Worm (Caenorhabditis elegans) whole organism, L2 larva: ENCODE measurements around the gene Y32G9A.12.

Source experiments
- C34F6.9 ChIP-seq: fragments of 150-350 bp; optimal IDR thresholded peaks from 2 replicates; lab custom pipeline; 2014; ENCODE audit warnings: missing biosample characterization, missing genetic modification characterization
- F13H6.1 ChIP-seq: sonication (generic microtip); optimal IDR thresholded peaks from 2 replicates; lab custom pipeline; 2016; ENCODE audit warnings: missing genetic modification characterization, missing compliant biosample characterization
- R02D3.7 ChIP-seq: fragments of 150-350 bp; optimal IDR thresholded peaks from 2 replicates; lab custom pipeline; 2014; ENCODE audit warnings: missing biosample characterization, missing genetic modification characterization
- Y55F3AM.14 ChIP-seq: fragments of 200-800 bp; sonication (Bioruptor generic); optimal IDR thresholded peaks from 2 replicates; lab custom pipeline; 2018; ENCODE audit warnings: mild to moderate bottlenecking, missing genetic modification characterization, missing compliant biosample characterization
- ZK546.5 ChIP-seq: sonication (generic microtip); optimal IDR thresholded peaks from 2 replicates; lab custom pipeline; 2017; ENCODE audit warnings: missing biosample characterization, missing genetic modification characterization
- alr-1 ChIP-seq: fragments of 150-350 bp; optimal IDR thresholded peaks from 2 replicates; lab custom pipeline; 2014; ENCODE audit warnings: missing biosample characterization, missing genetic modification characterization
- ama-1 ChIP-seq: fragments of 150-350 bp; optimal IDR thresholded peaks from 2 replicates; lab custom pipeline; 2018; ENCODE audit warnings: inconsistent platforms
- ceh-16 ChIP-seq: fragments of 150-350 bp; optimal IDR thresholded peaks from 2 replicates; lab custom pipeline; 2014; ENCODE audit warnings: missing biosample characterization, missing genetic modification characterization
- ceh-82 ChIP-seq: fragments of 150-350 bp; optimal IDR thresholded peaks from 2 replicates; lab custom pipeline; 2014; ENCODE audit warnings: missing biosample characterization, missing genetic modification characterization
- crh-2 ChIP-seq: sonication (generic microtip); optimal IDR thresholded peaks from 2 replicates; lab custom pipeline; 2017; ENCODE audit warnings: missing biosample characterization, missing genetic modification characterization
- dmd-4 ChIP-seq: sonication (generic microtip); optimal IDR thresholded peaks from 2 replicates; lab custom pipeline; 2017; ENCODE audit warnings: missing biosample characterization, missing genetic modification characterization
- egl-27 ChIP-seq: sonication (generic microtip); optimal IDR thresholded peaks from 3 replicates; lab custom pipeline; 2017; ENCODE audit warnings: missing biosample characterization, missing genetic modification reagents, missing genetic modification characterization
- elt-3 ChIP-seq: sonication (generic microtip); optimal IDR thresholded peaks from 2 replicates; lab custom pipeline; 2017; ENCODE audit warnings: missing biosample characterization, missing genetic modification characterization
- fos-1 ChIP-seq: fragments of 150-350 bp; optimal IDR thresholded peaks from 2 replicates; lab custom pipeline; 2014; ENCODE audit warnings: missing biosample characterization, missing genetic modification characterization
- gmeb-1 ChIP-seq: fragments of 150-350 bp; optimal IDR thresholded peaks from 2 replicates; lab custom pipeline; 2014; ENCODE audit warnings: missing biosample characterization, missing genetic modification characterization
- lin-11 ChIP-seq: fragments of 150-350 bp; sonication (generic microtip); optimal IDR thresholded peaks from 2 replicates; lab custom pipeline; 2014; ENCODE audit warnings: missing biosample characterization, missing genetic modification characterization, inconsistent platforms, mixed read lengths
- lin-13 ChIP-seq: fragments of 150-350 bp; optimal IDR thresholded peaks from 2 replicates; lab custom pipeline; 2014; ENCODE audit warnings: missing biosample characterization, missing genetic modification reagents, missing genetic modification characterization
- lsy-2 ChIP-seq, 2 experiments: fragments of 150-350 bp in 1 of 2; sonication (generic microtip) in 1 of 2; optimal IDR thresholded peaks; 2 replicates each; lab custom pipeline; 2014 to 2017; ENCODE audit warnings: missing biosample characterization in 2 of 2, missing genetic modification characterization in 2 of 2
- mbf-1 ChIP-seq: sonication (generic microtip); optimal IDR thresholded peaks from 2 replicates; lab custom pipeline; 2017; ENCODE audit warnings: missing biosample characterization, missing genetic modification characterization
- mdl-1 ChIP-seq, 2 experiments: fragments of 150-350 bp in 1 of 2; sonication (generic microtip) in 1 of 2; optimal IDR thresholded peaks; 2 replicates each; lab custom pipeline; 2017; ENCODE audit warnings: missing biosample characterization in 2 of 2, missing genetic modification characterization in 2 of 2
- nhr-10 ChIP-seq: sonication (generic microtip); optimal IDR thresholded peaks from 2 replicates; lab custom pipeline; 2017; ENCODE audit warnings: missing biosample characterization, missing genetic modification characterization
- nhr-12 ChIP-seq: fragments of 150-350 bp; optimal IDR thresholded peaks from 2 replicates; lab custom pipeline; 2014; ENCODE audit warnings: missing biosample characterization, missing genetic modification characterization
- nhr-129 ChIP-seq: fragments of 150-350 bp; optimal IDR thresholded peaks from 2 replicates; lab custom pipeline; 2014; ENCODE audit warnings: missing biosample characterization, missing genetic modification characterization
- nhr-21 ChIP-seq: fragments of 150-350 bp; optimal IDR thresholded peaks from 2 replicates; lab custom pipeline; 2014; ENCODE audit warnings: missing biosample characterization, missing genetic modification characterization
- nhr-23 ChIP-seq: fragments of 150-350 bp; optimal IDR thresholded peaks from 2 replicates; lab custom pipeline; 2014; ENCODE audit warnings: missing biosample characterization, missing genetic modification reagents, missing genetic modification characterization
- nhr-237 ChIP-seq: fragments of 150-350 bp; optimal IDR thresholded peaks from 2 replicates; lab custom pipeline; 2014; ENCODE audit warnings: missing biosample characterization, missing genetic modification characterization
- nhr-25 ChIP-seq: fragments of 150-350 bp; sonication (generic microtip); optimal IDR thresholded peaks from 3 replicates; lab custom pipeline; 2014; ENCODE audit warnings: missing biosample characterization, missing genetic modification characterization
- nhr-77 ChIP-seq: fragments of 150-350 bp; optimal IDR thresholded peaks from 2 replicates; lab custom pipeline; 2014; ENCODE audit warnings: missing biosample characterization, missing genetic modification characterization
- peb-1 ChIP-seq: fragments of 150-350 bp; optimal IDR thresholded peaks from 2 replicates; lab custom pipeline; 2014; ENCODE audit warnings: missing biosample characterization, missing genetic modification characterization
- sem-4 ChIP-seq: fragments of 150-350 bp; optimal IDR thresholded peaks from 2 replicates; lab custom pipeline; 2014; ENCODE audit warnings: missing biosample characterization, missing genetic modification reagents, missing genetic modification characterization
- sma-3 ChIP-seq: sonication (generic microtip); optimal IDR thresholded peaks from 2 replicates; lab custom pipeline; 2016; ENCODE audit warnings: missing genetic modification reagents, missing genetic modification characterization, missing compliant biosample characterization
- sma-9 ChIP-seq, 2 experiments: fragments of 150-350 bp in 1 of 2; sonication (generic microtip) in 1 of 2; optimal IDR thresholded peaks; 2 replicates each; lab custom pipeline; 2014 to 2016; ENCODE audit warnings: missing genetic modification characterization in 2 of 2, mild to moderate bottlenecking in 1 of 2, missing biosample characterization in 1 of 2, missing compliant biosample characterization in 1 of 2, missing genetic modification reagents in 1 of 2, moderate library complexity in 1 of 2
- snpc-4 ChIP-seq: fragments of 150-350 bp; optimal IDR thresholded peaks from 2 replicates; lab custom pipeline; 2014; ENCODE audit warnings: missing biosample characterization, missing genetic modification characterization
- unc-55 ChIP-seq: fragments of 150-350 bp; sonication (generic microtip); optimal IDR thresholded peaks from 3 replicates; lab custom pipeline; 2014; ENCODE audit warnings: missing biosample characterization, missing genetic modification reagents, missing genetic modification characterization
- unc-62 ChIP-seq: fragments of 150-350 bp; optimal IDR thresholded peaks from 2 replicates; lab custom pipeline; 2014; ENCODE audit warnings: missing biosample characterization, missing genetic modification reagents, missing genetic modification characterization
- ztf-1 ChIP-seq: fragments of 200-800 bp; sonication (Bioruptor generic); conservative IDR thresholded peaks from 2 replicates; pipeline ENCODE4 v1.3.6; 2022; ENCODE audit warnings: missing genetic modification characterization, missing compliant biosample characterization

The Y32G9A.12 gene

DNA sequence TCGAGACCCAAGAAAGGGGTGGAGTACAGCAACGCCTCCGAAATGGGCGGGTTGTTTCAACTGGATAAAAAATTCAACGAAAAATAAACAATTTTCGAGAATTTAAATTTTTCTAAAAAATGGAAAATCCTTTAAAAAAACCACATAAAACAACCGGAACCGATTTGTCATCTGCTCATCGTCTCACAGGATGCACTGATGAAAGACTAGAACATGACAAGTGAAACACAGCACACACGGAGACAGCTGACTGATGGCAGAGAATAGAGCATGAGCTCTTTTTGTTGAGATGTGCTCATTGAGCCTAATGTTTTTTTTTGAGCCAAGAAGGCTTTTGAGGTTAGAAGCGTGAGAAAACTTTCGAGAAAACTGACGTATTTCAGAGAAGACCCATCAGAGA lies 30.0 kb downstream of the Y32G9A.12 start:
- no peak for TF ChIP-seq sem-4 (tag; lab: Kevin White, UChicago)
- peak; percentile 68 for TF ChIP-seq unc-55 (GFP tag; lab: Kevin White, UChicago)
- no peak for TF ChIP-seq C34F6.9 (tag; lab: Kevin White, UChicago)
- no peak for TF ChIP-seq nhr-12 (tag; lab: Kevin White, UChicago)
- peak; percentile 9 for TF ChIP-seq nhr-129 (tag; lab: Kevin White, UChicago)
- TF ChIP-seq nhr-25 (tag; lab: Kevin White, UChicago) = no peak

ce11 chrV:1888299-1888698 lies 31.7 kb downstream of the Y32G9A.12 start:
- TF ChIP-seq nhr-21 = no peak

DNA sequence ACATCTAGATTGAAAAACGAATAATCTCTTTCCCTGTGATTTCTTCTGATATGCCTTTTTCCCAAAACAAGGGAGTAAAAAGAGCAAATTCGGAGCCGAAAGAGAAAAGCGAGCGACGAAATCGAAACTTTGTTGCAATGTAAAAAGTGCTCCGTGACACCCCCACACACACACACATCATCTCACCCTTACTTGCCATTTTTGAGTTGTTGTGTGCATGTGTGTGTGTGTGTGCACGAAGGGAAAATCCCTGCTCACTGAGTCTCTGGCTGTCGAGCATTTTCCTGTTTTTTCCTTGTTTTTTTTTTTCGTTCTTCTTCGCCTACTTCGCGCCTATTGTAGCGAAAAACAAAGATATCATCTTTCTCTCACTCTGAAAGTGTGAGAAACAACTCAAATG lies 33.0 kb downstream of the Y32G9A.12 start:
- TF ChIP-seq nhr-12 (tag; lab: Kevin White, UChicago) (no peak), unc-55 (GFP tag; lab: Kevin White, UChicago) (peak; percentile 7), mbf-1 (no peak), C34F6.9 (tag; lab: Kevin White, UChicago) (peak; percentile 5), nhr-129 (tag; lab: Kevin White, UChicago) (peak; percentile 7), sma-3 (GFP tag; lab: Kevin White, UChicago) (no peak)

DNA sequence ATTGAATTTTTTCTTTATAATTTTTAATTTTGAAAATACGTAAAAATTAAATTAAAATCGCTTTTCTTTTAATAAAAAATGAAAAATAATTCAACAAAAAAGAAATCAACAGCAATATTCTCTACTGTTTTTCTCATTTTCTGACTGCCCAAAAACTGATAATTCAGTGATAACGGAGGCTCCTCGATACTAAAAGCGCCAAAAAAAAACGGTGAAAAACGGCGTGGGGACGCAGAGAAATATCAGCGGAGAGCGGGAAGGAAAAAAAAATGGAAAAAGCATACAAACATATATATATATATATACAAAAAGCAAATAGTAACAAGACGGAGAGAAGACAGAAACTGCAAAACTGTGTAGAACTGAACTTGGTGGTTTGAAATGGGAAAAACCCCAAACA lies 36.9 kb downstream of the Y32G9A.12 start:
- no peak for TF ChIP-seq lin-11 (tag; lab: Kevin White, UChicago)
- TF ChIP-seq F13H6.1 (tag; lab: Kevin White, UChicago) = no peak
- no peak for TF ChIP-seq nhr-21
- TF ChIP-seq C34F6.9 (tag; lab: Kevin White, UChicago) = no peak
- TF ChIP-seq sem-4 (tag; lab: Kevin White, UChicago) = no peak
- no peak for TF ChIP-seq crh-2 (tag; lab: Kevin White, UChicago)
- no peak for TF ChIP-seq snpc-4 (tag; lab: Kevin White, UChicago)
- no peak for TF ChIP-seq nhr-237 (tag; lab: Kevin White, UChicago)
- no peak for TF ChIP-seq nhr-77
- TF ChIP-seq gmeb-1 (tag; lab: Kevin White, UChicago) = peak; percentile 8
- no peak for TF ChIP-seq egl-27 (tag; lab: Kevin White, UChicago)
- no peak for TF ChIP-seq nhr-23 (tag; lab: Kevin White, UChicago)
- TF ChIP-seq ama-1 = no peak
- TF ChIP-seq fos-1 (tag; lab: Kevin White, UChicago) = peak; percentile 40
- no peak for TF ChIP-seq sma-3 (GFP tag; lab: Kevin White, UChicago)

- TF ChIP-seq ama-1 (no peak), gmeb-1 (tag; lab: Kevin White, UChicago) (no peak), nhr-237 (tag; lab: Kevin White, UChicago) (no peak), unc-55 (GFP tag; lab: Kevin White, UChicago) (no peak), ZK546.5 (tag; lab: Kevin White, UChicago) (no peak), crh-2 (tag; lab: Kevin White, UChicago) (no peak), alr-1 (tag; lab: Kevin White, UChicago) (no peak), peb-1 (no peak), nhr-10 (tag; lab: Kevin White, UChicago) (no peak), ceh-82 (tag; lab: Kevin White, UChicago) (no peak), mdl-1 (tag; optimal IDR thresholded peaks at IDR 0.05; lab: Kevin White, UChicago) (no peak), nhr-21 (no peak), nhr-77 (no peak), elt-3 (tag; lab: Kevin White, UChicago) (no peak), unc-62 (no peak), dmd-4 (tag; lab: Kevin White, UChicago) (no peak), ceh-16 (tag; lab: Kevin White, UChicago) (no peak)
Measured at ce11 chrV:1878030-1878429, 42.0 kb downstream of the Y32G9A.12 start.

ce11 chrV:1875497-1875988 lies 44.5 kb downstream of the Y32G9A.12 start:
- peak; percentile 27 for TF ChIP-seq Y55F3AM.14
- TF ChIP-seq ztf-1 (GFP tag; lab: Robert Waterston, UW) = peak; percentile 88; the same call in 1 of the 2 replicates
- TF ChIP-seq ceh-16 (tag; lab: Kevin White, UChicago) = no peak
- no peak for TF ChIP-seq R02D3.7 (tag; lab: Kevin White, UChicago)
- TF ChIP-seq lin-13 (GFP tag; lab: Kevin White, UChicago) = no peak
- peak; percentile 67 for TF ChIP-seq ama-1
- peak; percentile 18 for TF ChIP-seq sma-3 (GFP tag; lab: Kevin White, UChicago)
- TF ChIP-seq sma-9 (GFP tag; optimal IDR thresholded peaks at IDR 0.05; lab: Kevin White, UChicago) = peak; percentile 39
- no peak for TF ChIP-seq sma-9 (tag; optimal IDR thresholded peaks at IDR 0.05; lab: Kevin White, UChicago)
- no peak for TF ChIP-seq C34F6.9 (tag; lab: Kevin White, UChicago)
- TF ChIP-seq fos-1 (tag; lab: Kevin White, UChicago) = no peak
- TF ChIP-seq lsy-2 (tag; optimal IDR thresholded peaks at IDR 0.05; lab: Kevin White, UChicago) = peak in 1 of 2 experiments; percentile 10
- peak; percentile 4 for TF ChIP-seq nhr-25 (tag; lab: Kevin White, UChicago)
- no peak for TF ChIP-seq nhr-77
